Worm (Caenorhabditis elegans): ENCODE measurements around the gene ZK1240.8.

Gene ZK1240.8

DNA sequence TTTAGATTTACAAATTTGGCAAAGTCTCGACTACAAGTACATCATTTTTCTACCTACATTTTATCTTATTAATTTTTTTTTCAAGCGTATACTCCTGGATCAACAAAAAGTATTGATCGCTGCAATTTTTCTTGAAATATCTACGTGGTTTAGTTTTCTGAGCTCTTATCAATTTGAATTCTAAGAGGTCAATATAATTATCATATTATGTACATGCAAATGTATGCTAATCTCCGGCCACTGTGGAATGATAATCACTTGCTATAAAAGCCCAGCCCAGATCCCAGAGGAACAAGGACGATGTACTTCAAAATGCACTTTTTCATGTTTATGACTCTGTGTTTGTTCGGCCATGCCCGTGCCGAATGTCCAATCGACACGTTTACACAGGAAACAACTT, 27.9 kb upstream of the ZK1240.8 start, which contains the start of gene F43C11.1:
Gene F43C11.1 (plus strand): TSS at position 301 of the 400 bp plus-strand sequence.
- TF ChIP-seq ztf-4 (tag; optimal IDR thresholded peaks at IDR 0.05) (no peak), aly-2 (tag; optimal IDR thresholded peaks at IDR 0.05) (no peak), zag-1 (tag; optimal IDR thresholded peaks at IDR 0.05) (no peak), Y55F3AM.14 (GFP tag; optimal IDR thresholded peaks at IDR 0.05) (no peak), C34F6.9 (tag; optimal IDR thresholded peaks at IDR 0.05) (no peak), alr-1 (tag; optimal IDR thresholded peaks at IDR 0.05) (no peak), nhr-12 (tag; optimal IDR thresholded peaks at IDR 0.05) (no peak), skn-1 (tag; optimal IDR thresholded peaks at IDR 0.05) (no peak), nhr-21 (tag; optimal IDR thresholded peaks at IDR 0.05) (no peak), lin-11 (tag; optimal IDR thresholded peaks at IDR 0.05) (no peak), sma-9 (GFP tag; optimal IDR thresholded peaks at IDR 0.05) (no peak), sma-9 (tag; optimal IDR thresholded peaks at IDR 0.05) (no peak)

DNA sequence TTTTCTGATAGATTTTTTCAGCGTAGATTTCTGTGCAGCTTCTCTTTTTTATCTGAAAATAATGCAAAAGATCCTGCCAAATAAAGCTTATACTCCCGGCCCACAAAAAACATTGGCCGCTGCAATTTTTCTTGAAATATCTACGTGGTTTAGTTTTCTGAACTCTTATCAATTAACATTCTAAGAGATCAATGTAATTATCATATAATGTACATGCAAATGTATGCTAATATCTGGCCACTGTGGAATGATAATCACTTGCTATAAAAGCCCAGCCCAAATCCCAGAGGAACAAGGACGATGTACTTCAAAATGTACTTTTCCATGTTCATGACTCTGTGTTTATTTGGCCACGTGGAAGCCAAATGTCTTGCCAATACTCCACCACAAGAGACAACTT, 25.6 kb upstream of the ZK1240.8 start, which contains the start of gene F43C11.2:
Gene F43C11.2 (plus strand): TSS at position 301 of the 400 bp plus-strand sequence.
- TF ChIP-seq elt-1 (tag; optimal IDR thresholded peaks at IDR 0.05) = no peak
- TF ChIP-seq egl-27 (tag; optimal IDR thresholded peaks at IDR 0.05) = no peak
- no peak for TF ChIP-seq lin-13 (GFP tag; optimal IDR thresholded peaks at IDR 0.05)
- no peak for TF ChIP-seq lin-11 (tag; optimal IDR thresholded peaks at IDR 0.05)
- no peak for TF ChIP-seq sma-9 (GFP tag; optimal IDR thresholded peaks at IDR 0.05)
- no peak for TF ChIP-seq sma-9 (tag; optimal IDR thresholded peaks at IDR 0.05)
- TF ChIP-seq nhr-10 (tag; optimal IDR thresholded peaks at IDR 0.05) = no peak
- no peak for TF ChIP-seq sem-4 (tag; optimal IDR thresholded peaks at IDR 0.05)
- TF ChIP-seq ztf-1 (GFP tag; conservative IDR thresholded peaks at IDR 0.05) = no peak
- TF ChIP-seq dmd-4 (tag; optimal IDR thresholded peaks at IDR 0.05) = no peak
- TF ChIP-seq sma-3 (GFP tag; optimal IDR thresholded peaks at IDR 0.05) = no peak
- no peak for TF ChIP-seq F13H6.1 (tag; optimal IDR thresholded peaks at IDR 0.05)
- no peak for TF ChIP-seq nhr-12 (tag; optimal IDR thresholded peaks at IDR 0.05)
- no peak for TF ChIP-seq alr-1 (tag; optimal IDR thresholded peaks at IDR 0.05)
- no peak for TF ChIP-seq nhr-25 (tag; optimal IDR thresholded peaks at IDR 0.05)
- no peak for TF ChIP-seq elt-3 (tag; optimal IDR thresholded peaks at IDR 0.05)
- TF ChIP-seq fos-1 (tag; optimal IDR thresholded peaks at IDR 0.05) = no peak
- TF ChIP-seq gmeb-1 (tag; optimal IDR thresholded peaks at IDR 0.05) = no peak
- TF ChIP-seq Y55F3AM.14 (GFP tag; optimal IDR thresholded peaks at IDR 0.05) = no peak

DNA sequence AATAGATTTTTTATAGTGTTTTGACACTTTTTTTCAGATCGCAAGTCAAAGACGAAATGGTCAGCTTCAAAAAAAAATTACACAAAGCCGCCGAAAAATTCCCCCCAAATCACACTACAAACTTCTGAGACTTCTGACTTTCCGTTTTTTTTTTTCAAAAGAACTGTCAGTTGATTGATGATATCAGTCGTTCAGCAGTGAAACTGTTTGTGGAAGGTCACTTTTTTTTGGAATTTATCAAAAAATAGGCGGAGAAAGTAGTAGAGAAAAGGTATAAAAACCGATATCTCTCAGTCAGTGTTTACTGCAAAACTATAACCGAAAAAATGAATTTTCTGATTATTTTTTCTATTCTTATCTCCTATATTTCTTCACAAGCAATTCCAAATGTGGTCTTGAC, 24.1 kb upstream of the ZK1240.8 start, which contains the start of gene F43C11.3:
Gene F43C11.3 (plus strand): TSS at position 301 of the 400 bp plus-strand sequence.
- TF ChIP-seq nhr-25 (tag; optimal IDR thresholded peaks at IDR 0.05) = no peak
- no peak for TF ChIP-seq nhr-11 (tag; optimal IDR thresholded peaks at IDR 0.05)
- TF ChIP-seq snpc-4 (tag; optimal IDR thresholded peaks at IDR 0.05) = no peak
- TF ChIP-seq sem-4 (tag; optimal IDR thresholded peaks at IDR 0.05) = no peak
- no peak for TF ChIP-seq lin-39 (tag; optimal IDR thresholded peaks at IDR 0.05)
- no peak for TF ChIP-seq ZK546.5 (tag; optimal IDR thresholded peaks at IDR 0.05)
- TF ChIP-seq mbf-1 (tag; optimal IDR thresholded peaks at IDR 0.05) = no peak
- TF ChIP-seq C34F6.9 (tag; optimal IDR thresholded peaks at IDR 0.05) = no peak
- TF ChIP-seq nhr-10 (tag; optimal IDR thresholded peaks at IDR 0.05) = no peak
- no peak for TF ChIP-seq skn-1 (tag; optimal IDR thresholded peaks at IDR 0.05)
- TF ChIP-seq nhr-237 (tag; optimal IDR thresholded peaks at IDR 0.05) = no peak
- TF ChIP-seq ztf-4 (tag; optimal IDR thresholded peaks at IDR 0.05) = no peak
- no peak for TF ChIP-seq mab-5 (tag; optimal IDR thresholded peaks at IDR 0.05)
- no peak for TF ChIP-seq unc-55 (GFP tag; optimal IDR thresholded peaks at IDR 0.05)
- TF ChIP-seq sma-3 (GFP tag; optimal IDR thresholded peaks at IDR 0.05) = no peak

DNA sequence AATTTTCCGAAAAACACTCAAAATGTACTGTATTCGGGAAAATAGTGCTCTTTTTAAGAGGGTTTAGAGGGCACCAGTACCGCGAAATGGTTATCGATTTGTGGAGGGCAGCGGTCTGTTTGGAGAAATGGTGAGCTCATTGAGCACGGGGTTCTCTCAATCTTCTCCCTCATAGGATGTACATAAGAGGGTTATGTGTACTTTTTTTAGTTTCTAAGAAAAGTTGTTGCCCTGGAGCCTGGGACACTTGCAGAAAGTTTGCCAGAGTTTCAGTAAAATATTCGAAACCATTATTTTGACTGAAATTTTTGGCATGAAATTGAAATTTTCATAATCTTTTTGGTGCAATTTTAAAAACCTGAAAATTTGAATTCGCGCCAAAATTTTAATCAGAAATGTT, 23.7 kb upstream of the ZK1240.8 start, which contains the start of gene F43C11.10:
Gene F43C11.10 (minus strand): TSS at position 101 of the 400 bp plus-strand sequence.
- no peak for TF ChIP-seq sma-3 (GFP tag; optimal IDR thresholded peaks at IDR 0.05)
- TF ChIP-seq gmeb-1 (tag; optimal IDR thresholded peaks at IDR 0.05) = no peak
- no peak for TF ChIP-seq C34F6.9 (tag; optimal IDR thresholded peaks at IDR 0.05)
- TF ChIP-seq unc-62 (GFP tag; optimal IDR thresholded peaks at IDR 0.05) = no peak
- no peak for TF ChIP-seq ceh-82 (tag; optimal IDR thresholded peaks at IDR 0.05)
- no peak for TF ChIP-seq elt-1 (tag; optimal IDR thresholded peaks at IDR 0.05)
- TF ChIP-seq dmd-4 (tag; optimal IDR thresholded peaks at IDR 0.05) = no peak
- TF ChIP-seq crh-2 (tag; optimal IDR thresholded peaks at IDR 0.05) = no peak
- no peak for TF ChIP-seq peb-1 (tag; optimal IDR thresholded peaks at IDR 0.05)
- no peak for TF ChIP-seq mdl-1 (tag; optimal IDR thresholded peaks at IDR 0.05)
- no peak for TF ChIP-seq alr-1 (tag; optimal IDR thresholded peaks at IDR 0.05)
- TF ChIP-seq skn-1 (tag; optimal IDR thresholded peaks at IDR 0.05) = no peak
- no peak for TF ChIP-seq lin-13 (GFP tag; optimal IDR thresholded peaks at IDR 0.05)
- no peak for TF ChIP-seq nhr-129 (tag; optimal IDR thresholded peaks at IDR 0.05)
- TF ChIP-seq Y55F3AM.14 (GFP tag; optimal IDR thresholded peaks at IDR 0.05) = no peak
- TF ChIP-seq blmp-1 (tag; optimal IDR thresholded peaks at IDR 0.05; ENCODE audit: insufficient read depth) = no peak
- TF ChIP-seq ztf-4 (tag; optimal IDR thresholded peaks at IDR 0.05) = no peak
- TF ChIP-seq lin-11 (tag; optimal IDR thresholded peaks at IDR 0.05) = no peak

Data from whole organism, L2 larva.